In the genomic region with DNA sequence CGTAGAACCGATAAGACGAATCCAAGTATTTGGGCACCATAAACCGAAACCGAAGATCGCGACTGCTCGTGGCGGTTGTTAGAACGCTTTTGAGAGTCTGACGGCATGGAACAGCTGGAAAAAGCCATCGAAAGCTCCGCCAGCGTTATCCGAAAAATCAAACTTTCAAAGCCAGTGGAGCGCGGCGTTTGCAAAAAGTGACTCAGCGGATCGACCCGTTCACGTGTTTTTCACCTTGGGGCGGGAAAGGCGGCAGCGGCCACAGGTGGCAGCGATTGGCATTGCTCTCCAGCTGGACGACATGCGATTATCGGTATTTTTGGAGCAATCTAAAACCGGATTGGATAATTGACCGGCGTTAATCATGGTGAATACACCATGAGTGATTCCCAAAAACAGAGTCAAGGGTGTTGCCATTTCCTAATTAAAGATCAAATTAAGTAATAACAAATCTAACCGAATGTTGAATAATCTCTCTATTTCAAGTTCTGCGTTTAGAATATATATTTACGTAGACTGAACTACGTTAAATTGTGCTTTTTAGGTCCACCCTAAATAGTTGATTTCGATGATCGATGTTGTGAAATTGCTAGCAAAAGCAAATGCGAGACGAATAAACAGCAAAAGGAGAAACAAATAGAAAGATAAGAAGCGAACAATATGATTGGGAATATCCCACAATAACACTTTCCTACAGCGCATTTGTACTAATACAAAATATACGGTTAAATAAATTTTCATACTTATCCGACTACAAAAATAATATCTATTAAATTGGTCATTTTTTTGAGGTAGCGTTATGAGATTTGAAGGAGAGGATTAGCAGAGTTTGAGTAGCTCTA, we compare ENCODE assay signal across 5 fruit fly cellular contexts.
TF ChIP-seq lines count a peak whose summit lies in the region.

A gene (minus strand): TSS at position 91 of the 842 bp plus-strand sequence.

- no peak for TF ChIP-seq CTCF in whole organism, embryonic (GFP tag; optimal IDR thresholded peaks at IDR 0.05; lab: Kevin White, UChicago)

TF ChIP-seq in whole organism, adult, 20 proteins besides CTCF, POLR2A, EP300 and RAD21 (continues in another document):
- TF ChIP-seq cic (GFP tag; optimal IDR thresholded peaks at IDR 0.05; lab: Kevin White, UChicago) (peak; percentile 74), Hr96 (GFP tag; optimal IDR thresholded peaks at IDR 0.05; lab: Kevin White, UChicago) (peak; percentile 21), CG12768 (GFP tag; optimal IDR thresholded peaks at IDR 0.05; lab: Kevin White, UChicago) (peak; percentile 77), tj (GFP tag; optimal IDR thresholded peaks at IDR 0.05; lab: Kevin White, UChicago) (peak; percentile 72), Crg-1 (GFP tag; optimal IDR thresholded peaks at IDR 0.05; lab: Kevin White, UChicago) (no peak), CG11617 (GFP tag; optimal IDR thresholded peaks at IDR 0.05; lab: Kevin White, UChicago) (peak; percentile 85), ovo (GFP tag; optimal IDR thresholded peaks at IDR 0.05; lab: Kevin White, UChicago) (no peak), Clk (GFP tag; optimal IDR thresholded peaks at IDR 0.05; lab: Kevin White, UChicago) (no peak), kay (GFP tag; lab: Kevin White, UChicago; ENCODE audit: borderline replicate concordance) (peak; percentile 70), toe (GFP tag; optimal IDR thresholded peaks at IDR 0.05; lab: Kevin White, UChicago) (no peak), CG33017 (tag; optimal IDR thresholded peaks at IDR 0.05; lab: Kevin White, UChicago) (peak; percentile 73), CG14711 (tag; optimal IDR thresholded peaks at IDR 0.05; lab: Kevin White, UChicago) (peak; percentile 67), Mnt (GFP tag; optimal IDR thresholded peaks at IDR 0.05; lab: Kevin White, UChicago) (peak; percentile 62), CG7101 (tag; optimal IDR thresholded peaks at IDR 0.05; lab: Kevin White, UChicago) (peak; percentile 80), CG1620 (GFP tag; optimal IDR thresholded peaks at IDR 0.05; lab: Kevin White, UChicago) (no peak), bab1 (GFP tag; optimal IDR thresholded peaks at IDR 0.05; lab: Kevin White, UChicago) (peak; percentile 60)

TF ChIP-seq in whole organism, embryonic, 481 proteins besides CTCF, POLR2A, EP300 and RAD21 (continues in another document):
- TF ChIP-seq Nf-YB (GFP tag; optimal IDR thresholded peaks at IDR 0.05; lab: Kevin White, UChicago) (peak; percentile 42), cato (GFP tag; optimal IDR thresholded peaks at IDR 0.05; lab: Kevin White, UChicago; ENCODE audit: borderline replicate concordance) (no peak), CG13424 (tag; optimal IDR thresholded peaks at IDR 0.05; lab: Kevin White, UChicago) (peak; percentile 56), CkIIα-i1 (GFP tag; IDR thresholded peaks at IDR 0.05; lab: Robert Waterston, UW) (no peak), Rx (GFP tag; IDR thresholded peaks at IDR 0.05; lab: Robert Waterston, UW) (no peak), HLH4C (GFP tag; IDR thresholded peaks at IDR 0.05; lab: Robert Waterston, UW; ENCODE audit: partially characterized antibody) (no peak), CG31441 (GFP tag; IDR thresholded peaks at IDR 0.05; lab: Robert Waterston, UW) (peak; percentile 16; the same call in 1 of the 2 replicates), row (GFP tag; IDR thresholded peaks at IDR 0.05; lab: Robert Waterston, UW) (peak; percentile 60; the same call in 2 of the 3 replicates), CG12071 (GFP tag; optimal IDR thresholded peaks at IDR 0.05; lab: Kevin White, UChicago) (peak; percentile 60), CG31365 (tag; optimal IDR thresholded peaks at IDR 0.05; lab: Kevin White, UChicago) (no peak), sens-2 (GFP tag; IDR thresholded peaks at IDR 0.05; lab: Robert Waterston, UW) (no peak), Ravus (GFP tag; IDR thresholded peaks at IDR 0.05; lab: Robert Waterston, UW) (no peak), sr (GFP tag; IDR thresholded peaks at IDR 0.05; lab: Robert Waterston, UW) (no peak), CG7963 (GFP tag; IDR thresholded peaks at IDR 0.05; lab: Robert Waterston, UW; ENCODE audit: partially characterized antibody) (no peak), CG15073 (GFP tag; optimal IDR thresholded peaks at IDR 0.05; lab: Kevin White, UChicago) (no peak), otp (GFP tag; IDR thresholded peaks at IDR 0.05; lab: Robert Waterston, UW) (peak; percentile 52; the same call in 1 of the 3 replicates)

TF ChIP-seq in whole organism, prepupa, 60 proteins besides CTCF, POLR2A, EP300 and RAD21 (continues in another document):
- no peak for TF ChIP-seq CG1621 (tag; optimal IDR thresholded peaks at IDR 0.05; lab: Kevin White, UChicago)
- no peak for TF ChIP-seq CG31627 (GFP tag; optimal IDR thresholded peaks at IDR 0.05; lab: Kevin White, UChicago)
- TF ChIP-seq CG16779 (tag; optimal IDR thresholded peaks at IDR 0.05; lab: Kevin White, UChicago) = no peak
- TF ChIP-seq topi (GFP tag; optimal IDR thresholded peaks at IDR 0.05; lab: Kevin White, UChicago) = peak; percentile 34
- no peak for TF ChIP-seq CG3032 (tag; optimal IDR thresholded peaks at IDR 0.05; lab: Kevin White, UChicago)
- TF ChIP-seq ss (GFP tag; optimal IDR thresholded peaks at IDR 0.05; lab: Kevin White, UChicago) = peak; percentile 13 to 15
- peak; percentile 8 for TF ChIP-seq Ets96B (tag; optimal IDR thresholded peaks at IDR 0.05; lab: Kevin White, UChicago)
- no peak for TF ChIP-seq Eip75B (GFP tag; optimal IDR thresholded peaks at IDR 0.05; lab: Kevin White, UChicago)
- TF ChIP-seq svp (GFP tag; lab: Kevin White, UChicago) = peak; percentile 72
- peak; percentile 5 for TF ChIP-seq Hr39 (GFP tag; optimal IDR thresholded peaks at IDR 0.05; lab: Kevin White, UChicago)
- peak; percentile 7 for TF ChIP-seq lz (GFP tag; optimal IDR thresholded peaks at IDR 0.05; lab: Kevin White, UChicago)
- TF ChIP-seq Sox14 (GFP tag; optimal IDR thresholded peaks at IDR 0.05; lab: Kevin White, UChicago) = no peak
- no peak for TF ChIP-seq Eip93F (GFP tag; optimal IDR thresholded peaks at IDR 0.05; lab: Kevin White, UChicago)
- TF ChIP-seq Smox (GFP tag; optimal IDR thresholded peaks at IDR 0.05; lab: Kevin White, UChicago) = peak; percentile 9
- peak; percentile 42; the same call in 1 of the 3 replicates for TF ChIP-seq CG6163 (GFP tag; IDR thresholded peaks at IDR 0.05; lab: Robert Waterston, UW)
- TF ChIP-seq fd85E (GFP tag; optimal IDR thresholded peaks at IDR 0.05; lab: Kevin White, UChicago) = no peak
- TF ChIP-seq fd59A (GFP tag; optimal IDR thresholded peaks at IDR 0.05; lab: Kevin White, UChicago) = no peak

TF ChIP-seq in whole organism, pupa, 21 proteins besides CTCF, POLR2A, EP300 and RAD21:
- TF ChIP-seq rn (GFP tag; IDR thresholded peaks at IDR 0.05; lab: Robert Waterston, UW) (no peak), Ets98B (GFP tag; IDR thresholded peaks at IDR 0.05; lab: Robert Waterston, UW) (0 out of 2 replicates have a peak, but pooled peaks have one; percentile 12), CG10348 (GFP tag; IDR thresholded peaks at IDR 0.05; lab: Robert Waterston, UW) (no peak), CG8159 (tag; optimal IDR thresholded peaks at IDR 0.05; lab: Kevin White, UChicago) (peak; percentile 83), Pif1B (GFP tag; optimal IDR thresholded peaks at IDR 0.05; lab: Kevin White, UChicago) (peak; percentile 34)
TF ChIP-seq in whole organism, pupa: peak in this region for 3.

TF ChIP-seq in whole organism, wandering third instar larva, 38 proteins besides CTCF, POLR2A, EP300 and RAD21 (continues in another document):
- no peak for TF ChIP-seq dsf (GFP tag; optimal IDR thresholded peaks at IDR 0.05; lab: Kevin White, UChicago; ENCODE audit: borderline replicate concordance)
- TF ChIP-seq Jra (GFP tag; optimal IDR thresholded peaks at IDR 0.05; lab: Kevin White, UChicago) = peak; percentile 60
- TF ChIP-seq GATAd (GFP tag; optimal IDR thresholded peaks at IDR 0.05; lab: Kevin White, UChicago) = no peak
- TF ChIP-seq dl (GFP tag; optimal IDR thresholded peaks at IDR 0.05; lab: Kevin White, UChicago; ENCODE audit: insufficient read depth in 1 of 2, partially characterized antibody in 2 of 2) = peak in 1 of 2 experiments; percentile 7
- TF ChIP-seq Dfd (GFP tag; optimal IDR thresholded peaks at IDR 0.05; lab: Kevin White, UChicago) = no peak
- TF ChIP-seq lola (GFP tag; optimal IDR thresholded peaks at IDR 0.05; lab: Kevin White, UChicago) = no peak
- TF ChIP-seq jim (GFP tag; optimal IDR thresholded peaks at IDR 0.05; lab: Kevin White, UChicago) = no peak
- TF ChIP-seq woc (GFP tag; optimal IDR thresholded peaks at IDR 0.05; lab: Kevin White, UChicago) = peak; percentile 14
- peak; percentile 6 for TF ChIP-seq CG32264 (GFP tag; optimal IDR thresholded peaks at IDR 0.05; lab: Kevin White, UChicago)
- no peak for TF ChIP-seq brk (GFP tag; optimal IDR thresholded peaks at IDR 0.05; lab: Kevin White, UChicago)
- TF ChIP-seq Mio (GFP tag; optimal IDR thresholded peaks at IDR 0.05; lab: Kevin White, UChicago) = no peak
- TF ChIP-seq OdsH (GFP tag; optimal IDR thresholded peaks at IDR 0.05; lab: Kevin White, UChicago) = peak; percentile 10
- peak; percentile 51 for TF ChIP-seq Sp1 (GFP tag; optimal IDR thresholded peaks at IDR 0.05; lab: Kevin White, UChicago)
- TF ChIP-seq Dif (GFP tag; optimal IDR thresholded peaks at IDR 0.05; lab: Kevin White, UChicago; ENCODE audit: partially characterized antibody) = no peak
- no peak for TF ChIP-seq pan (optimal IDR thresholded peaks at IDR 0.05; lab: Kevin White, UChicago)
- TF ChIP-seq sage (GFP tag; optimal IDR thresholded peaks at IDR 0.05; lab: Kevin White, UChicago) = no peak
- TF ChIP-seq Hr78 (GFP tag; optimal IDR thresholded peaks at IDR 0.05; lab: Kevin White, UChicago) = no peak
- TF ChIP-seq foxo (GFP tag; optimal IDR thresholded peaks at IDR 0.05; lab: Kevin White, UChicago) = peak in 1 of 2 experiments; percentile 59
- peak; percentile 51 for TF ChIP-seq fru (GFP tag; optimal IDR thresholded peaks at IDR 0.05; lab: Kevin White, UChicago)
- TF ChIP-seq h (GFP tag; optimal IDR thresholded peaks at IDR 0.05; lab: Kevin White, UChicago) = peak; percentile 45
- TF ChIP-seq sv (GFP tag; optimal IDR thresholded peaks at IDR 0.05; lab: Kevin White, UChicago) = peak; percentile 43
- TF ChIP-seq Hnf4 (GFP tag; optimal IDR thresholded peaks at IDR 0.05; lab: Kevin White, UChicago) = no peak
- peak; percentile 23 for TF ChIP-seq HLH106 (tag; optimal IDR thresholded peaks at IDR 0.05; lab: Kevin White, UChicago)
- TF ChIP-seq N (GFP tag; optimal IDR thresholded peaks at IDR 0.05; lab: Kevin White, UChicago) = no peak
- no peak for TF ChIP-seq Abd-B (GFP tag; optimal IDR thresholded peaks at IDR 0.05; lab: Kevin White, UChicago)
- peak; percentile 86 for TF ChIP-seq psq (GFP tag; optimal IDR thresholded peaks at IDR 0.05; lab: Kevin White, UChicago)
- peak; percentile 38 for TF ChIP-seq rgr (GFP tag; optimal IDR thresholded peaks at IDR 0.05; lab: Kevin White, UChicago)
- no peak for TF ChIP-seq Myc (optimal IDR thresholded peaks at IDR 0.05; lab: Kevin White, UChicago)
- peak; percentile 34 for TF ChIP-seq tai (GFP tag; optimal IDR thresholded peaks at IDR 0.05; lab: Kevin White, UChicago)
- no peak for TF ChIP-seq Hr83 (GFP tag; optimal IDR thresholded peaks at IDR 0.05; lab: Kevin White, UChicago; ENCODE audit: poor library complexity, severe bottlenecking)
